Fruit fly (Drosophila melanogaster): ENCODE data around the gene Grip.

Gene Grip

DNA sequence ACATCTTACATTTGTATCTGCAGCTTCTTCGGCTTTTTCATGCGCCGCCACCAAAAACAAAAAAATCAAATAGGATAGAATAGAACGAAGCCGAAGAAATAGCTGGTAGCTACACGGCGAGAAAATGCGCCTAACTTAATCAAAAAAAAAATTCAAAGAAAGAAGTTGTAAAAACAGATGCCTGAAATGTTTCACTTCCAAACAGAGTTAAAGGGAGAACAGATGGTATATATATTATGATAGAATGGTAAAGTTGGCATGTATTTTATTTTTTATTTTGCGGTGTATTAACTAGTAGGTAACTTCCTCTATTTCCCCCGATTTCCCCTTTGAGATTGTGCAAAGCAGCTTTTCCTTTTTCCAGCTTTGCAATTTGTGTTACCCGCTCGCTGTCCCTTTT is 41.7 kb upstream of the Grip start:
- TF ChIP-seq sv (GFP tag; optimal IDR thresholded peaks at IDR 0.05) (no peak), Hr83 (GFP tag; optimal IDR thresholded peaks at IDR 0.05; ENCODE audit: poor library complexity, severe bottlenecking) (no peak), GATAd (GFP tag; optimal IDR thresholded peaks at IDR 0.05) (no peak), CG9705 (GFP tag; optimal IDR thresholded peaks at IDR 0.05) (no peak), Rel (GFP tag; optimal IDR thresholded peaks at IDR 0.05) (no peak), Rel (tag; optimal IDR thresholded peaks at IDR 0.05) (no peak), Sp1 (GFP tag; optimal IDR thresholded peaks at IDR 0.05) (no peak), Hnf4 (GFP tag; optimal IDR thresholded peaks at IDR 0.05) (no peak)

DNA sequence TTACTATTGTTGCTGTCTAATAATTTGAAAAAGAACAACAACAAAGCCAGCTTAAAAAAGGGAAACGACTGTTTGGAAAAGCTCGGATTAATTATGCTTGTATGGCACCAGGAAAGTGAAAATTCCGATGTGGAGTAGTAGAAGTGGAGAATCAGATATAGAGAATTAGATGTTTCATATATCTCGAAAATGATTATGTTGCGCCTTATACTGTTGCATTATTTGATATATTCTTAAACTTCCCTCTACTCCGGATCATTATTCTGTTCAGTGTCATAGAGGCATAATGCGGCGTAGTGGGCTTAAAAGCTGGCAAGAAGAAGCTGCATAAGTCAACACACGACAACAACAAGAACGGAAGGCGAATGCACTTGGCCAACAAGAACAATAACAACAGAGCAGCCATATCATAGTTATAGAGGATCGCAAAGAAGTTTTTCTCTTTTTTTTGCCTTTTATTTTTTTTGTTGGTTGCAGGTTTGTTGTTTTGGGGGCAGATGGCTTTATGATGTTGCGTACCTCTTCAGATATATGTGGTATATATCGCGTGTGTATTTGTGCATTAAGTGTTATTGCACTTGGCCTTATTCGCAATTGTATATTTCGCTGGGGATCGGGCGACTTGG is 40.2 kb upstream of the Grip start:
- TF ChIP-seq foxo (GFP tag; optimal IDR thresholded peaks at IDR 0.05), result peak in 1 of 2 experiments; percentile 27
- TF ChIP-seq sage (GFP tag; optimal IDR thresholded peaks at IDR 0.05), result no peak
- no peak for TF ChIP-seq sv (GFP tag; optimal IDR thresholded peaks at IDR 0.05)
- TF ChIP-seq ey (GFP tag; optimal IDR thresholded peaks at IDR 0.05), result peak; percentile 36
- TF ChIP-seq N (GFP tag; optimal IDR thresholded peaks at IDR 0.05), result no peak
- no peak for TF ChIP-seq CG9705 (GFP tag; optimal IDR thresholded peaks at IDR 0.05)
- no peak for TF ChIP-seq CrebA (GFP tag; optimal IDR thresholded peaks at IDR 0.05; ENCODE audit: borderline replicate concordance)
- TF ChIP-seq psq (GFP tag; optimal IDR thresholded peaks at IDR 0.05), result no peak
- peak; percentile 4 for TF ChIP-seq tai (GFP tag; optimal IDR thresholded peaks at IDR 0.05)
- peak; percentile 39 for TF ChIP-seq HLH106 (tag; optimal IDR thresholded peaks at IDR 0.05)
- TF ChIP-seq jim (GFP tag; optimal IDR thresholded peaks at IDR 0.05), result no peak
- TF ChIP-seq Abd-B (GFP tag; optimal IDR thresholded peaks at IDR 0.05), result no peak
- TF ChIP-seq Jra (GFP tag; optimal IDR thresholded peaks at IDR 0.05), result no peak
- no peak for TF ChIP-seq Vsx2 (GFP tag; optimal IDR thresholded peaks at IDR 0.05; ENCODE audit: partially characterized antibody)
- no peak for TF ChIP-seq Hr83 (GFP tag; optimal IDR thresholded peaks at IDR 0.05; ENCODE audit: poor library complexity, severe bottlenecking)
- no peak for TF ChIP-seq lola (GFP tag; optimal IDR thresholded peaks at IDR 0.05)
- TF ChIP-seq OdsH (GFP tag; optimal IDR thresholded peaks at IDR 0.05), result no peak
- TF ChIP-seq fru (GFP tag; optimal IDR thresholded peaks at IDR 0.05), result peak; percentile 4
- TF ChIP-seq dmrt93B (GFP tag; optimal IDR thresholded peaks at IDR 0.05), result peak; percentile 29
- TF ChIP-seq br (GFP tag; optimal IDR thresholded peaks at IDR 0.05), result no peak
- TF ChIP-seq usp (GFP tag; optimal IDR thresholded peaks at IDR 0.05), result no peak
- no peak for TF ChIP-seq CG32264 (GFP tag; optimal IDR thresholded peaks at IDR 0.05)
- TF ChIP-seq Dif (GFP tag; optimal IDR thresholded peaks at IDR 0.05; ENCODE audit: partially characterized antibody), result no peak
- peak; percentile 14 for TF ChIP-seq h (GFP tag; optimal IDR thresholded peaks at IDR 0.05)
- TF ChIP-seq Hr78 (GFP tag; optimal IDR thresholded peaks at IDR 0.05), result no peak
- TF ChIP-seq Mio (GFP tag; optimal IDR thresholded peaks at IDR 0.05), result no peak
- no peak for TF ChIP-seq Rel (GFP tag; optimal IDR thresholded peaks at IDR 0.05)
- TF ChIP-seq Rel (tag; optimal IDR thresholded peaks at IDR 0.05), result no peak
- no peak for TF ChIP-seq dsf (GFP tag; optimal IDR thresholded peaks at IDR 0.05; ENCODE audit: borderline replicate concordance)
- peak; percentile 5 for TF ChIP-seq rgr (GFP tag; optimal IDR thresholded peaks at IDR 0.05)
- TF ChIP-seq Myc (optimal IDR thresholded peaks at IDR 0.05), result no peak
- TF ChIP-seq GATAd (GFP tag; optimal IDR thresholded peaks at IDR 0.05), result no peak
- no peak for TF ChIP-seq dl (GFP tag; optimal IDR thresholded peaks at IDR 0.05; ENCODE audit: insufficient read depth in 1 of 2, partially characterized antibody in 2 of 2)
- TF ChIP-seq Hnf4 (GFP tag; optimal IDR thresholded peaks at IDR 0.05), result no peak
- TF ChIP-seq Sp1 (GFP tag; optimal IDR thresholded peaks at IDR 0.05), result peak; percentile 18
- no peak for TF ChIP-seq woc (GFP tag; optimal IDR thresholded peaks at IDR 0.05)
- TF ChIP-seq Dfd (GFP tag; optimal IDR thresholded peaks at IDR 0.05), result no peak
- TF ChIP-seq pan (optimal IDR thresholded peaks at IDR 0.05), result no peak
- TF ChIP-seq brk (GFP tag; optimal IDR thresholded peaks at IDR 0.05), result no peak

DNA sequence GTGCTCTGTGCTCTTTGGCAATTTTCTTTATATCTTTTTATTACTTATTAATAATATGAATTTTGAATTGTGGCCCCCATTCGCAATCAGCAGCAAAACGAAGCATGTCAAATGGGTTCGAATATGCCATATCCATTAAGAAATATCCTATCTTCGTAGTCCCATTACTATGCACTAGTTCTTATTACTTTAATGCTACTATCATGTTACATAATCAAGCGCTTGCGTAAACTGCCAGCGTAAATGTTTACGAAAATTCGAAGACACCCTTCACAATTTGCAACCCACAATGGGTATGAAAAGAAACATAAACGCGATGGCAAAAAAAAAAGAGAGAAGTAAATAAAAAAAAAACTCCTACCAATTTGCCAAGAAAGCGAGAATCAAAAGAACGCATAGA is 39.4 kb upstream of the Grip start:
- TF ChIP-seq psq (GFP tag; optimal IDR thresholded peaks at IDR 0.05), result peak; percentile 48
- TF ChIP-seq pan (optimal IDR thresholded peaks at IDR 0.05), result no peak
- TF ChIP-seq dmrt93B (GFP tag; optimal IDR thresholded peaks at IDR 0.05), result no peak
- TF ChIP-seq dsf (GFP tag; optimal IDR thresholded peaks at IDR 0.05; ENCODE audit: borderline replicate concordance), result no peak
- no peak for TF ChIP-seq lola (GFP tag; optimal IDR thresholded peaks at IDR 0.05)
- TF ChIP-seq OdsH (GFP tag; optimal IDR thresholded peaks at IDR 0.05), result peak; percentile 18
- TF ChIP-seq Rel (GFP tag; optimal IDR thresholded peaks at IDR 0.05), result no peak
- no peak for TF ChIP-seq Rel (tag; optimal IDR thresholded peaks at IDR 0.05)
- peak; percentile 23 for TF ChIP-seq Hnf4 (GFP tag; optimal IDR thresholded peaks at IDR 0.05)
- peak; percentile 18 for TF ChIP-seq h (GFP tag; optimal IDR thresholded peaks at IDR 0.05)
- peak in 1 of 2 experiments; percentile 43 for TF ChIP-seq foxo (GFP tag; optimal IDR thresholded peaks at IDR 0.05)
- TF ChIP-seq Hr83 (GFP tag; optimal IDR thresholded peaks at IDR 0.05; ENCODE audit: poor library complexity, severe bottlenecking), result no peak
- peak; percentile 21 for TF ChIP-seq fru (GFP tag; optimal IDR thresholded peaks at IDR 0.05)
- TF ChIP-seq dl (GFP tag; optimal IDR thresholded peaks at IDR 0.05; ENCODE audit: insufficient read depth in 1 of 2, partially characterized antibody in 2 of 2), result no peak
- TF ChIP-seq Myc (optimal IDR thresholded peaks at IDR 0.05), result no peak
- no peak for TF ChIP-seq Jra (GFP tag; optimal IDR thresholded peaks at IDR 0.05)
- TF ChIP-seq br (GFP tag; optimal IDR thresholded peaks at IDR 0.05), result peak; percentile 33
- TF ChIP-seq ey (GFP tag; optimal IDR thresholded peaks at IDR 0.05), result peak; percentile 0
- no peak for TF ChIP-seq CG32264 (GFP tag; optimal IDR thresholded peaks at IDR 0.05)
- no peak for TF ChIP-seq N (GFP tag; optimal IDR thresholded peaks at IDR 0.05)
- TF ChIP-seq woc (GFP tag; optimal IDR thresholded peaks at IDR 0.05), result no peak
- TF ChIP-seq rgr (GFP tag; optimal IDR thresholded peaks at IDR 0.05), result peak; percentile 58
- TF ChIP-seq Vsx2 (GFP tag; optimal IDR thresholded peaks at IDR 0.05; ENCODE audit: partially characterized antibody), result no peak

Data from whole organism, wandering third instar larva.